Worm (Caenorhabditis elegans) whole organism, mixed stage, embryonic: ENCODE measurements around the gene C01G12.7.

Experiments
- blmp-1 ChIP-seq: fragments of 150-350 bp; optimal IDR thresholded peaks from 2 replicates; lab custom pipeline; 2014; ENCODE audit warnings: missing biosample characterization, missing genetic modification characterization
- ces-1 ChIP-seq: fragments of 150-350 bp; optimal IDR thresholded peaks from 2 replicates; lab custom pipeline; 2014; ENCODE audit warnings: missing biosample characterization, missing genetic modification reagents, missing genetic modification characterization
- mab-5 ChIP-seq: fragments of 150-350 bp; optimal IDR thresholded peaks from 2 replicates; lab custom pipeline; 2014; ENCODE audit warnings: missing biosample characterization, missing genetic modification characterization
- mep-1 ChIP-seq: fragments of 150-350 bp; optimal IDR thresholded peaks from 2 replicates; lab custom pipeline; 2017; ENCODE audit warnings: missing biosample characterization, missing genetic modification reagents, missing genetic modification characterization, inconsistent platforms
- mls-2 ChIP-seq: sonication (generic microtip); optimal IDR thresholded peaks from 2 replicates; lab custom pipeline; 2016; ENCODE audit warnings: mild to moderate bottlenecking, missing genetic modification characterization, moderate library complexity, missing compliant biosample characterization
- nhr-237 ChIP-seq: fragments of 150-350 bp; optimal IDR thresholded peaks from 2 replicates; lab custom pipeline; 2014; ENCODE audit warnings: missing biosample characterization, missing genetic modification characterization
- nhr-28 ChIP-seq: fragments of 150-350 bp; optimal IDR thresholded peaks from 2 replicates; lab custom pipeline; 2014; ENCODE audit warnings: missing biosample characterization, missing genetic modification characterization
- nhr-76 ChIP-seq: sonication (generic microtip); optimal IDR thresholded peaks from 2 replicates; lab custom pipeline; 2017; ENCODE audit warnings: missing biosample characterization, missing genetic modification characterization
- pha-4 ChIP-seq: fragments of 150-350 bp; optimal IDR thresholded peaks from 2 replicates; lab custom pipeline; 2018; ENCODE audit warnings: missing biosample characterization, missing genetic modification reagents, missing genetic modification characterization
- snpc-4 ChIP-seq: fragments of 150-350 bp; optimal IDR thresholded peaks from 2 replicates; lab custom pipeline; 2014; ENCODE audit warnings: missing biosample characterization, missing genetic modification characterization
- sptf-1 ChIP-seq: sonication (generic microtip); optimal IDR thresholded peaks from 2 replicates; lab custom pipeline; 2017; ENCODE audit warnings: mild to moderate bottlenecking, missing genetic modification characterization, moderate library complexity, missing compliant biosample characterization
- unc-39 ChIP-seq: fragments of 150-350 bp; optimal IDR thresholded peaks from 2 replicates; lab custom pipeline; 2014; ENCODE audit warnings: missing biosample characterization, missing genetic modification characterization
- unc-62 ChIP-seq: fragments of 150-350 bp; optimal IDR thresholded peaks from 2 replicates; lab custom pipeline; 2014; ENCODE audit warnings: missing biosample characterization, missing genetic modification reagents, missing genetic modification characterization

DNA sequence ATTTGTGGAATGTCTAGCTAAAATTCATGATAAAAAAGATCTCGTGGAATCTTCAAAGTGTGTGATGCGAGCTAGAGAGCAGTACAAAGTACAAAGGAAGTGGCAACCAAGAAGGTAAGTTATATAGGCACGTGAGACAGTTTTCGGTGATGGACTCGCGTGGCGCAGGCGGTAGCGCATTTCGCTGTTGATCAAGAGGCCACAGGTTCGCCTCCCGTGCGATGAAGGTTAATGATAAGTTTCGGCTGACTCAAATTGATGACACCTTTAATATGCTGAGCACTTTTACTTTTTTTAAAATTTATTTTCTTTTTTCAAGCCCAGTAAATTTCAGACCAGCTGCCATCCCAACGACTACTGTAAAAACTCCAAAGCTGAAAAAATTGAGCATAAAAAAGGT is 25.2 kb upstream of the C01G12.7 start:
- TF ChIP-seq mab-5 (tag; lab: Kevin White, UChicago) (no peak), ces-1 (GFP tag; lab: Kevin White, UChicago) (no peak), snpc-4 (tag; lab: Kevin White, UChicago) (no peak), pha-4 (tag; lab: Kevin White, UChicago) (no peak), unc-39 (no peak), nhr-76 (tag; lab: Kevin White, UChicago) (no peak), unc-62 (GFP tag; lab: Kevin White, UChicago) (no peak), nhr-28 (tag; lab: Kevin White, UChicago) (no peak), sptf-1 (tag; lab: Kevin White, UChicago) (no peak), mep-1 (tag; lab: Kevin White, UChicago) (no peak), nhr-237 (tag; lab: Kevin White, UChicago) (no peak), blmp-1 (tag; lab: Kevin White, UChicago) (no peak), mls-2 (tag; lab: Kevin White, UChicago) (no peak)
